Fruit fly (Drosophila melanogaster): ENCODE data around the gene CtIP.

- TF ChIP-seq Dll (optimal IDR thresholded peaks at IDR 0.05) (no peak), psq (optimal IDR thresholded peaks at IDR 0.05) (no peak), EcR (GFP tag; optimal IDR thresholded peaks at IDR 0.05) (no peak)
These were observed 48.2 kb upstream of the CtIP start for dm6 chr3L:20387843-20388163.

Measured in whole organism.